Worm (Caenorhabditis elegans): Measurements from ENCODE around the gene srg-39.

ce11 chrV:11200316-11200715 lies 48.1 kb upstream of the srg-39 start, which contains the start of gene K10D6.3:
- TF ChIP-seq flt-1 (GFP tag; IDR thresholded peaks at IDR 0.05), result no peak
- TF ChIP-seq sea-1 (GFP tag; conservative IDR thresholded peaks at IDR 0.05), result no peak
- no peak for TF ChIP-seq ets-7 (tag; optimal IDR thresholded peaks at IDR 0.05)
- no peak for TF ChIP-seq ama-1 (optimal IDR thresholded peaks at IDR 0.05)
- no peak for TF ChIP-seq tbx-37 (GFP tag; conservative IDR thresholded peaks at IDR 0.05)
- no peak for TF ChIP-seq ceh-13 (GFP tag; optimal IDR thresholded peaks at IDR 0.05)
- TF ChIP-seq hmg-4 (GFP tag; optimal IDR thresholded peaks at IDR 0.05), result no peak
- TF ChIP-seq F13C5.2 (tag; optimal IDR thresholded peaks at IDR 0.05), result no peak
- TF ChIP-seq scrt-1 (GFP tag; IDR thresholded peaks at IDR 0.05), result no peak
- no peak for TF ChIP-seq hmbx-1 (tag; optimal IDR thresholded peaks at IDR 0.05)
- TF ChIP-seq pes-1 (GFP tag; IDR thresholded peaks at IDR 0.05), result no peak
- no peak for TF ChIP-seq hnd-1 (tag; optimal IDR thresholded peaks at IDR 0.05)
- no peak for TF ChIP-seq aly-1 (tag; optimal IDR thresholded peaks at IDR 0.05)

Data from whole organism, early embryonic.